Worm (Caenorhabditis elegans) whole organism, L2 larva: ENCODE data around the gene vglu-2.

Source experiments
- C34F6.9 ChIP-seq: fragments of 150-350 bp; optimal IDR thresholded peaks from 2 replicates; lab custom pipeline; 2014; ENCODE audit warnings: missing biosample characterization, missing genetic modification characterization
- Y55F3AM.14 ChIP-seq: fragments of 200-800 bp; sonication (Bioruptor generic); optimal IDR thresholded peaks from 2 replicates; lab custom pipeline; 2018; ENCODE audit warnings: mild to moderate bottlenecking, missing genetic modification characterization, missing compliant biosample characterization
- ZK546.5 ChIP-seq: sonication (generic microtip); optimal IDR thresholded peaks from 2 replicates; lab custom pipeline; 2017; ENCODE audit warnings: missing biosample characterization, missing genetic modification characterization
- alr-1 ChIP-seq: fragments of 150-350 bp; optimal IDR thresholded peaks from 2 replicates; lab custom pipeline; 2014; ENCODE audit warnings: missing biosample characterization, missing genetic modification characterization
- aly-2 ChIP-seq: fragments of 150-350 bp; optimal IDR thresholded peaks from 2 replicates; lab custom pipeline; 2014; ENCODE audit warnings: missing biosample characterization, missing genetic modification characterization
- ama-1 ChIP-seq: fragments of 150-350 bp; optimal IDR thresholded peaks from 2 replicates; lab custom pipeline; 2018; ENCODE audit warnings: inconsistent platforms
- blmp-1 ChIP-seq: sonication (generic microtip); optimal IDR thresholded peaks from 2 replicates; lab custom pipeline; 2017; ENCODE audit warnings: missing genetic modification characterization, mild to moderate bottlenecking, missing compliant biosample characterization, antibody characterized with exemption, moderate library complexity; ENCODE audit not compliant: insufficient read depth
- ceh-16 ChIP-seq: fragments of 150-350 bp; optimal IDR thresholded peaks from 2 replicates; lab custom pipeline; 2014; ENCODE audit warnings: missing biosample characterization, missing genetic modification characterization
- ceh-82 ChIP-seq: fragments of 150-350 bp; optimal IDR thresholded peaks from 2 replicates; lab custom pipeline; 2014; ENCODE audit warnings: missing biosample characterization, missing genetic modification characterization
- egl-27 ChIP-seq: sonication (generic microtip); optimal IDR thresholded peaks from 3 replicates; lab custom pipeline; 2017; ENCODE audit warnings: missing biosample characterization, missing genetic modification reagents, missing genetic modification characterization
- elt-1 ChIP-seq: fragments of 150-350 bp; optimal IDR thresholded peaks from 2 replicates; lab custom pipeline; 2014; ENCODE audit warnings: missing biosample characterization, missing genetic modification characterization
- elt-3 ChIP-seq: sonication (generic microtip); optimal IDR thresholded peaks from 2 replicates; lab custom pipeline; 2017; ENCODE audit warnings: missing biosample characterization, missing genetic modification characterization
- gmeb-1 ChIP-seq: fragments of 150-350 bp; optimal IDR thresholded peaks from 2 replicates; lab custom pipeline; 2014; ENCODE audit warnings: missing biosample characterization, missing genetic modification characterization
- lin-11 ChIP-seq: fragments of 150-350 bp; sonication (generic microtip); optimal IDR thresholded peaks from 2 replicates; lab custom pipeline; 2014; ENCODE audit warnings: missing biosample characterization, missing genetic modification characterization, inconsistent platforms, mixed read lengths
- lin-13 ChIP-seq: fragments of 150-350 bp; optimal IDR thresholded peaks from 2 replicates; lab custom pipeline; 2014; ENCODE audit warnings: missing biosample characterization, missing genetic modification reagents, missing genetic modification characterization
- lsy-2 ChIP-seq, 2 experiments: fragments of 150-350 bp in 1 of 2; sonication (generic microtip) in 1 of 2; optimal IDR thresholded peaks; 2 replicates each; lab custom pipeline; 2014 to 2017; ENCODE audit warnings: missing biosample characterization in 2 of 2, missing genetic modification characterization in 2 of 2
- mbf-1 ChIP-seq: sonication (generic microtip); optimal IDR thresholded peaks from 2 replicates; lab custom pipeline; 2017; ENCODE audit warnings: missing biosample characterization, missing genetic modification characterization
- mdl-1 ChIP-seq, 2 experiments: fragments of 150-350 bp in 1 of 2; sonication (generic microtip) in 1 of 2; optimal IDR thresholded peaks; 2 replicates each; lab custom pipeline; 2017; ENCODE audit warnings: missing biosample characterization in 2 of 2, missing genetic modification characterization in 2 of 2
- nhr-11 ChIP-seq: fragments of 150-350 bp; optimal IDR thresholded peaks from 2 replicates; lab custom pipeline; 2014; ENCODE audit warnings: missing biosample characterization, missing genetic modification characterization
- nhr-12 ChIP-seq: fragments of 150-350 bp; optimal IDR thresholded peaks from 2 replicates; lab custom pipeline; 2014; ENCODE audit warnings: missing biosample characterization, missing genetic modification characterization
- nhr-129 ChIP-seq: fragments of 150-350 bp; optimal IDR thresholded peaks from 2 replicates; lab custom pipeline; 2014; ENCODE audit warnings: missing biosample characterization, missing genetic modification characterization
- nhr-21 ChIP-seq: fragments of 150-350 bp; optimal IDR thresholded peaks from 2 replicates; lab custom pipeline; 2014; ENCODE audit warnings: missing biosample characterization, missing genetic modification characterization
- nhr-23 ChIP-seq: fragments of 150-350 bp; optimal IDR thresholded peaks from 2 replicates; lab custom pipeline; 2014; ENCODE audit warnings: missing biosample characterization, missing genetic modification reagents, missing genetic modification characterization
- nhr-237 ChIP-seq: fragments of 150-350 bp; optimal IDR thresholded peaks from 2 replicates; lab custom pipeline; 2014; ENCODE audit warnings: missing biosample characterization, missing genetic modification characterization
- nhr-6 ChIP-seq: fragments of 150-350 bp; optimal IDR thresholded peaks from 2 replicates; lab custom pipeline; 2014; ENCODE audit warnings: missing biosample characterization, missing genetic modification characterization
- skn-1 ChIP-seq: sonication (generic microtip); optimal IDR thresholded peaks from 2 replicates; lab custom pipeline; 2017; ENCODE audit warnings: missing biosample characterization, missing genetic modification characterization
- sma-3 ChIP-seq: sonication (generic microtip); optimal IDR thresholded peaks from 2 replicates; lab custom pipeline; 2016; ENCODE audit warnings: missing genetic modification reagents, missing genetic modification characterization, missing compliant biosample characterization
- sma-9 ChIP-seq, 2 experiments: fragments of 150-350 bp in 1 of 2; sonication (generic microtip) in 1 of 2; optimal IDR thresholded peaks; 2 replicates each; lab custom pipeline; 2014 to 2016; ENCODE audit warnings: missing genetic modification characterization in 2 of 2, mild to moderate bottlenecking in 1 of 2, missing biosample characterization in 1 of 2, missing compliant biosample characterization in 1 of 2, missing genetic modification reagents in 1 of 2, moderate library complexity in 1 of 2
- snpc-4 ChIP-seq: fragments of 150-350 bp; optimal IDR thresholded peaks from 2 replicates; lab custom pipeline; 2014; ENCODE audit warnings: missing biosample characterization, missing genetic modification characterization
- unc-39 ChIP-seq: fragments of 150-350 bp; optimal IDR thresholded peaks from 2 replicates; lab custom pipeline; 2014; ENCODE audit warnings: missing biosample characterization, missing genetic modification characterization
- unc-55 ChIP-seq: fragments of 150-350 bp; sonication (generic microtip); optimal IDR thresholded peaks from 3 replicates; lab custom pipeline; 2014; ENCODE audit warnings: missing biosample characterization, missing genetic modification reagents, missing genetic modification characterization
- zag-1 ChIP-seq: fragments of 150-350 bp; optimal IDR thresholded peaks from 2 replicates; lab custom pipeline; 2014; ENCODE audit warnings: missing biosample characterization, missing genetic modification characterization
- ztf-1 ChIP-seq: fragments of 200-800 bp; sonication (Bioruptor generic); conservative IDR thresholded peaks from 2 replicates; pipeline ENCODE4 v1.3.6; 2022; ENCODE audit warnings: missing genetic modification characterization, missing compliant biosample characterization
- ztf-11 ChIP-seq: sonication (generic microtip); optimal IDR thresholded peaks from 2 replicates; lab custom pipeline; 2017; ENCODE audit warnings: missing biosample characterization, missing genetic modification characterization
- ztf-4 ChIP-seq: fragments of 150-350 bp; optimal IDR thresholded peaks from 2 replicates; lab custom pipeline; 2014; ENCODE audit warnings: missing biosample characterization, missing genetic modification characterization

vglu-2 gene

ce11 chrIII:10339949-10340348 lies 45.0 kb downstream of the vglu-2 start:
- TF ChIP-seq alr-1 (tag; lab: Kevin White, UChicago), result no peak
- TF ChIP-seq lin-11 (tag; lab: Kevin White, UChicago), result no peak
- no peak for TF ChIP-seq nhr-12
- TF ChIP-seq ZK546.5 (tag; lab: Kevin White, UChicago), result no peak
- no peak for TF ChIP-seq nhr-237 (tag; lab: Kevin White, UChicago)
- no peak for TF ChIP-seq snpc-4
- no peak for TF ChIP-seq nhr-11 (tag; lab: Kevin White, UChicago)
- TF ChIP-seq mbf-1 (tag; lab: Kevin White, UChicago), result no peak
- TF ChIP-seq zag-1 (tag; lab: Kevin White, UChicago), result no peak

DNA sequence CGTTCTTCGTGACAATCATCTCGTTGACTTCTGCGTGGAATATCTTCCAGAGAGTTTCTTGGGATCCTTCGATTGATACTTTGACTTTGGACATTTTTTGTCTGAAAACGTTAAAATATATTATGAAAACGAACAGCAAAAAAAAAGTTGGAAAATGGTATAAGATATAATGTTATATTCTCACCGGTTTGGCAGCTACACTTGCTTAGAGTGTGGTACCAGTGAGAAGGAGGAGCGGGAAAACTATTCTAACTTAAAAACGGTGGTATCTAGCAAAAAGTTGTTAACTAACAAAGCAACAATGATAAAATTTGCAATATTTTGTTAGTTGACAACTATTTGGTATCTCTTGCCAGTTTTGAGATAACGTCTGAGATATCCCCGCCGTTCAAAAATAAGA lies 46.8 kb downstream of the vglu-2 start, which contains the start of gene tbx-9:
TSS of gene tbx-9 (minus strand) at position 101 of the 400 bp plus-strand sequence.
- TF ChIP-seq mbf-1 (tag; lab: Kevin White, UChicago) (no peak), blmp-1 (tag; lab: Kevin White, UChicago) (no peak), gmeb-1 (tag; lab: Kevin White, UChicago) (no peak), unc-55 (GFP tag; lab: Kevin White, UChicago) (no peak), sma-3 (GFP tag; lab: Kevin White, UChicago) (no peak), nhr-11 (tag; lab: Kevin White, UChicago) (no peak), ama-1 (no peak), skn-1 (tag; lab: Kevin White, UChicago) (no peak), ZK546.5 (tag; lab: Kevin White, UChicago) (no peak), nhr-6 (tag; lab: Kevin White, UChicago) (no peak), alr-1 (tag; lab: Kevin White, UChicago) (no peak), sma-9 (GFP tag; optimal IDR thresholded peaks at IDR 0.05; lab: Kevin White, UChicago) (no peak), sma-9 (tag; optimal IDR thresholded peaks at IDR 0.05; lab: Kevin White, UChicago) (no peak)

ce11 chrIII:10344762-10345161 lies 49.8 kb downstream of the vglu-2 start:
- TF ChIP-seq nhr-11 (tag; lab: Kevin White, UChicago), result no peak
- no peak for TF ChIP-seq lin-11 (tag; lab: Kevin White, UChicago)
- TF ChIP-seq egl-27 (tag; lab: Kevin White, UChicago), result no peak
- no peak for TF ChIP-seq Y55F3AM.14 (GFP tag; lab: Kevin White, UChicago)
- no peak for TF ChIP-seq lin-13 (GFP tag; lab: Kevin White, UChicago)
- TF ChIP-seq ztf-4 (tag; lab: Kevin White, UChicago), result no peak
- no peak for TF ChIP-seq nhr-6 (tag; lab: Kevin White, UChicago)
- TF ChIP-seq ceh-16 (tag; lab: Kevin White, UChicago), result no peak
- no peak for TF ChIP-seq ztf-1 (GFP tag; lab: Robert Waterston, UW)
- no peak for TF ChIP-seq elt-1 (tag; lab: Kevin White, UChicago)
- TF ChIP-seq unc-39 (tag; lab: Kevin White, UChicago), result no peak
- no peak for TF ChIP-seq alr-1 (tag; lab: Kevin White, UChicago)
- TF ChIP-seq nhr-21 (tag; lab: Kevin White, UChicago), result no peak
- no peak for TF ChIP-seq elt-3 (tag; lab: Kevin White, UChicago)
- TF ChIP-seq ztf-11 (tag; lab: Kevin White, UChicago), result no peak
- TF ChIP-seq, all 48 proteins: peak for 0

ce11 chrIII:10347049-10347448 lies 52.1 kb downstream of the vglu-2 start, which contains the start of gene tbx-8:
tbx-8 (plus strand) TSS chrIII:10347349.
- TF ChIP-seq gmeb-1 (tag; lab: Kevin White, UChicago) (no peak), zag-1 (tag; lab: Kevin White, UChicago) (no peak), aly-2 (tag; lab: Kevin White, UChicago) (no peak), lsy-2 (tag; optimal IDR thresholded peaks at IDR 0.05; lab: Kevin White, UChicago) (no peak), ceh-82 (tag; lab: Kevin White, UChicago) (no peak), nhr-129 (tag; lab: Kevin White, UChicago) (no peak), ceh-16 (tag; lab: Kevin White, UChicago) (no peak), unc-39 (tag; lab: Kevin White, UChicago) (no peak), lin-11 (tag; lab: Kevin White, UChicago) (no peak), nhr-23 (tag; lab: Kevin White, UChicago) (no peak), ztf-1 (GFP tag; lab: Robert Waterston, UW) (no peak), nhr-237 (tag; lab: Kevin White, UChicago) (no peak), C34F6.9 (no peak), blmp-1 (tag; lab: Kevin White, UChicago) (no peak), sma-9 (GFP tag; optimal IDR thresholded peaks at IDR 0.05; lab: Kevin White, UChicago) (no peak), sma-9 (tag; optimal IDR thresholded peaks at IDR 0.05; lab: Kevin White, UChicago) (no peak), elt-1 (tag; lab: Kevin White, UChicago) (no peak), ztf-4 (tag; lab: Kevin White, UChicago) (no peak), nhr-11 (tag; lab: Kevin White, UChicago) (no peak), unc-55 (GFP tag; lab: Kevin White, UChicago) (no peak), mdl-1 (tag; optimal IDR thresholded peaks at IDR 0.05; lab: Kevin White, UChicago) (no peak)
